Worm (Caenorhabditis elegans): ENCODE measurements around the gene rpn-13.

The rpn-13 gene

ce11 chrIII:6310352-6310751 lies 31.4 kb downstream of the rpn-13 start:
- TF ChIP-seq tbx-11 (GFP tag; IDR thresholded peaks at IDR 0.05): no peak
- TF ChIP-seq ets-7 (tag; optimal IDR thresholded peaks at IDR 0.05): no peak
- no peak for TF ChIP-seq B0310.2 (tag; optimal IDR thresholded peaks at IDR 0.05)
- no peak for TF ChIP-seq hmbx-1 (tag; optimal IDR thresholded peaks at IDR 0.05)
- TF ChIP-seq pes-1 (GFP tag; IDR thresholded peaks at IDR 0.05): no peak
- no peak for TF ChIP-seq sea-1 (GFP tag; conservative IDR thresholded peaks at IDR 0.05)
- TF ChIP-seq tbx-37 (GFP tag; conservative IDR thresholded peaks at IDR 0.05): no peak
- TF ChIP-seq hnd-1 (tag; optimal IDR thresholded peaks at IDR 0.05): no peak

- TF ChIP-seq tra-4 (tag; optimal IDR thresholded peaks at IDR 0.05) (no peak), F13C5.2 (tag; optimal IDR thresholded peaks at IDR 0.05) (no peak), ceh-36 (tag; optimal IDR thresholded peaks at IDR 0.05) (no peak), aly-1 (tag; optimal IDR thresholded peaks at IDR 0.05) (no peak), hmbx-1 (tag; optimal IDR thresholded peaks at IDR 0.05) (no peak), scrt-1 (GFP tag; IDR thresholded peaks at IDR 0.05) (no peak), ama-1 (optimal IDR thresholded peaks at IDR 0.05) (no peak), hmg-4 (GFP tag; optimal IDR thresholded peaks at IDR 0.05) (no peak), hnd-1 (tag; optimal IDR thresholded peaks at IDR 0.05) (no peak)
Observed at ce11 chrIII:6309066-6309465, 32.7 kb downstream of the rpn-13 start, which contains the start of gene gar-2. Gene gar-2, plus strand, starts transcription at chrIII:6309366.

DNA sequence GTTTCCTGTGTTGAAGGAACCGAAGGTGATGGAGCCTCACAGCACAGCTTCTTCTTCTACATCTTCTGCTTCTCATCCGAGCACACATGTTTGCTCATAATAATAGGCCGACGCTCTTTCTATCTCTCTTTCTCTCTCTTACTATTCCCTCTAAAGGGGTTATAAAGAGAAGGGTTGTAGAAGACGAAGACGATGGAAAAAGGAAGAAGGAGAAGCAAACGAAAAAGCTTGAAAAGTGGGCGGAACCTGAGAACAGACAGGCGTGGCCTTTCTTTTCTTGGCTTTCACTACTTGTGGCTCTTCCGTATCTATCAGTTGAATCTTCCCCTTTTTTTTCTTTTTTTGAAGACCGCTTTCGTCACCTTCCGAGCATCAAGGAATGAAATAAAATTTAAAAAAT lies 33.9 kb downstream of the rpn-13 start:
- TF ChIP-seq hnd-1 (tag; optimal IDR thresholded peaks at IDR 0.05) (no peak), tra-4 (tag; optimal IDR thresholded peaks at IDR 0.05) (no peak)

DNA sequence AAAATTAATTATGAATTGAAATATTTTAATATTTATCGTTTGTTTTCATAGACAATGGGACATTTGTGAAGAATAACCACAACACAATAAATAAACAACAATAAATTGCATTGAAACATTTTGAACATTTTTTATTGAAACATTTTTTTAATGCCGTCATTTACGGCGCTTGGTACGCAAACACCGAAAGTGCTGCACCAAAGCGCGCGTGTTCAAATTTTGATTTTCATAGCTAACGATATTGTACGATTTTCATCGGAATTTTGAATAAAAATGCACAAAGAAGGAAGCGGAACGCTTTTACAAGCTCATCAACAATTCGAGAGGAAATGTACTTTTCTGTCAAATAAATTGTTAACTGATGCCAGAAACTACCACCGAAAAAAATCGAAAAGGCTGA lies 37.9 kb downstream of the rpn-13 start:
- TF ChIP-seq hmg-4 (GFP tag; optimal IDR thresholded peaks at IDR 0.05) (no peak), sea-1 (GFP tag; conservative IDR thresholded peaks at IDR 0.05) (no peak), ceh-13 (GFP tag; optimal IDR thresholded peaks at IDR 0.05) (no peak), ets-7 (tag; optimal IDR thresholded peaks at IDR 0.05) (no peak)

ce11 chrIII:6303114-6303647 lies 38.5 kb downstream of the rpn-13 start, which contains the start of gene F47D12.9:
Gene F47D12.9, minus strand, starts transcription at chrIII:6303380.
- TF ChIP-seq aly-1 (tag; optimal IDR thresholded peaks at IDR 0.05) (no peak), hnd-1 (tag; optimal IDR thresholded peaks at IDR 0.05) (no peak), ama-1 (optimal IDR thresholded peaks at IDR 0.05) (no peak), pes-1 (GFP tag; IDR thresholded peaks at IDR 0.05) (no peak), scrt-1 (GFP tag; IDR thresholded peaks at IDR 0.05) (no peak), tbx-37 (GFP tag; conservative IDR thresholded peaks at IDR 0.05) (no peak), F13C5.2 (tag; optimal IDR thresholded peaks at IDR 0.05) (no peak), ets-7 (tag; optimal IDR thresholded peaks at IDR 0.05) (no peak), ceh-36 (tag; optimal IDR thresholded peaks at IDR 0.05) (no peak), B0310.2 (tag; optimal IDR thresholded peaks at IDR 0.05) (no peak), ceh-13 (GFP tag; optimal IDR thresholded peaks at IDR 0.05) (no peak), hmg-4 (GFP tag; optimal IDR thresholded peaks at IDR 0.05) (no peak), hmbx-1 (tag; optimal IDR thresholded peaks at IDR 0.05) (no peak), sea-1 (GFP tag; conservative IDR thresholded peaks at IDR 0.05) (no peak), tra-4 (tag; optimal IDR thresholded peaks at IDR 0.05) (no peak), flt-1 (GFP tag; IDR thresholded peaks at IDR 0.05) (no peak), tbx-11 (GFP tag; IDR thresholded peaks at IDR 0.05) (no peak)

- TF ChIP-seq hmg-4 (GFP tag; optimal IDR thresholded peaks at IDR 0.05): no peak
- no peak for TF ChIP-seq sea-1 (GFP tag; conservative IDR thresholded peaks at IDR 0.05)
- TF ChIP-seq ceh-36 (tag; optimal IDR thresholded peaks at IDR 0.05): no peak
- no peak for TF ChIP-seq aly-1 (tag; optimal IDR thresholded peaks at IDR 0.05)
- TF ChIP-seq F13C5.2 (tag; optimal IDR thresholded peaks at IDR 0.05): no peak
- TF ChIP-seq ets-7 (tag; optimal IDR thresholded peaks at IDR 0.05): no peak
- no peak for TF ChIP-seq tbx-11 (GFP tag; IDR thresholded peaks at IDR 0.05)
- TF ChIP-seq tbx-37 (GFP tag; conservative IDR thresholded peaks at IDR 0.05): no peak
- TF ChIP-seq ceh-13 (GFP tag; optimal IDR thresholded peaks at IDR 0.05): no peak
- no peak for TF ChIP-seq scrt-1 (GFP tag; IDR thresholded peaks at IDR 0.05)
- TF ChIP-seq hnd-1 (tag; optimal IDR thresholded peaks at IDR 0.05): no peak
- no peak for TF ChIP-seq hmbx-1 (tag; optimal IDR thresholded peaks at IDR 0.05)
Observed at ce11 chrIII:6300297-6300696, 41.4 kb downstream of the rpn-13 start.

DNA sequence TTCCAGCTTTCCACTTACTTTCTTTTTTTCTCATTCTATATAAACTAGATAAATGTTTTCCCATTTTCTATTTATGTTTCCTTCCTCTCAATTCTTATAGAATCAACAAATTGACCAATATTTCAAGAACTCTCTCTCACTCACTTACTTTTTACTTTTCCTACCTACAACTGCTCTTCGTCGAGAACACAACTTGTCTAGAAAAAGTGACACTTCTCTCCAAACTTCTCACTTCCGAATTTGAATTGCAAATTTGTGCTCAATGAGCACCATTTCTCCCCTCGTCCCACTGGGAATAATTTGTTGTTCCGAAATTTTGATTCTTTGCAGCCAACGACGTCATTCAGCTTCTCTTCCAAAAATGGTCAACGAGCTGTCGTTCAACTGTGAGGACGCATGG lies 43.6 kb downstream of the rpn-13 start, which contains the start of gene F47D12.3:
F47D12.3 (plus strand) TSS at position 331 of the 400 bp plus-strand sequence.
- no peak for TF ChIP-seq hnd-1 (tag; optimal IDR thresholded peaks at IDR 0.05)
- TF ChIP-seq ama-1 (optimal IDR thresholded peaks at IDR 0.05): no peak
- no peak for TF ChIP-seq ceh-13 (GFP tag; optimal IDR thresholded peaks at IDR 0.05)
- TF ChIP-seq hmbx-1 (tag; optimal IDR thresholded peaks at IDR 0.05): no peak
- TF ChIP-seq B0310.2 (tag; optimal IDR thresholded peaks at IDR 0.05): no peak
- TF ChIP-seq aly-1 (tag; optimal IDR thresholded peaks at IDR 0.05): no peak
- no peak for TF ChIP-seq sea-1 (GFP tag; conservative IDR thresholded peaks at IDR 0.05)
- no peak for TF ChIP-seq scrt-1 (GFP tag; IDR thresholded peaks at IDR 0.05)
- TF ChIP-seq hmg-4 (GFP tag; optimal IDR thresholded peaks at IDR 0.05): no peak
- TF ChIP-seq tra-4 (tag; optimal IDR thresholded peaks at IDR 0.05): no peak
- no peak for TF ChIP-seq pes-1 (GFP tag; IDR thresholded peaks at IDR 0.05)
- TF ChIP-seq ets-7 (tag; optimal IDR thresholded peaks at IDR 0.05): no peak
- TF ChIP-seq ceh-36 (tag; optimal IDR thresholded peaks at IDR 0.05): no peak
- TF ChIP-seq flt-1 (GFP tag; IDR thresholded peaks at IDR 0.05): no peak
- no peak for TF ChIP-seq tbx-11 (GFP tag; IDR thresholded peaks at IDR 0.05)
- no peak for TF ChIP-seq F13C5.2 (tag; optimal IDR thresholded peaks at IDR 0.05)

DNA sequence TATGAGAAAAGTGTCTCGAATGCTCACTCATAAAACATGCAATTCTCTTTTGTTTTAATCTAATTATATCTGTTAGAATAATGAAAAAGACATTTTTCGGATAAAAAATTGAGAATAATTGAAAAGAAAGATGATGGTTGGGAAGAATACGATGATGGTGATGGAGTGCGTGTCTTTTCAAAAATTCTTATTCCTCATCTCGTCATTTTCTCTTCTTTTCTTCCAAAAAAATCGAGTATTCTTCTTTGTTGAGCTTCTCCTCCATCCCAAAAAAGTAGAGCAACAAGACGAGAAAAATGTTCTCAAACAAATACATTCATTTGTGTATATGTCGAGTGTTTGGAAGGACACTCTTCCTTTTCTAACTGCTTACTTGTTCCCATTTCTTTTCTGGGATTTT lies 44.1 kb downstream of the rpn-13 start:
- no peak for TF ChIP-seq scrt-1 (GFP tag; IDR thresholded peaks at IDR 0.05)
- no peak for TF ChIP-seq tbx-37 (GFP tag; conservative IDR thresholded peaks at IDR 0.05)
- TF ChIP-seq tra-4 (tag; optimal IDR thresholded peaks at IDR 0.05): no peak
- TF ChIP-seq pes-1 (GFP tag; IDR thresholded peaks at IDR 0.05): no peak
- TF ChIP-seq hmbx-1 (tag; optimal IDR thresholded peaks at IDR 0.05): no peak
- no peak for TF ChIP-seq ama-1 (optimal IDR thresholded peaks at IDR 0.05)
- TF ChIP-seq sea-1 (GFP tag; conservative IDR thresholded peaks at IDR 0.05): no peak
- TF ChIP-seq hnd-1 (tag; optimal IDR thresholded peaks at IDR 0.05): no peak

All from whole organism, early embryonic.